Worm (Caenorhabditis elegans): ENCODE data around the gene col-167.

DNA sequence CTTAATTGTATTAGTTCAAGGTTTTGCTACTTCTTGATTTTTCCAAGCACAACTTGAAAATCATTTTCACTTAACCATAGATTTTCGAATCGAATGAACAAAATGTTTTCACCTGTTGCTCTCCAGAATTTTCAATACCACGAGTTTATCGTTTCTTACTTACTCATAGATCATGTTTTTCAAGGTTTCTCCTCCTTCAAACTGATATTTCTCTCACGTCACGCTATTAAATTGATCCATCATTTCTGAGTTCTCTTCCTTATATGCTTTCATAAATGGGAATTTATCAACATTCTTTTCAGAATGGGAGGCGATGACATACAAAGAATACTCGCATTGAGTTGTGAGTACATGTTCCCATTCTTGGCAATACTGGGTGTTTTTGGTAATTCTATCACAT, 11.9 kb upstream of the col-167 start, which contains the start of gene npr-38:
- TF ChIP-seq dmd-4 (tag; optimal IDR thresholded peaks at IDR 0.05) (no peak), lin-39 (tag; optimal IDR thresholded peaks at IDR 0.05) (no peak), mdl-1 (tag; optimal IDR thresholded peaks at IDR 0.05) (no peak)
